Worm (Caenorhabditis elegans): ENCODE measurements around the gene srz-48.

srz-48 gene

ce11 chrV:17460061-17460460 lies at the start of gene srz-48:
srz-48 (minus strand) TSS chrV:17460161.
- no peak for TF ChIP-seq ceh-28 (tag; optimal IDR thresholded peaks at IDR 0.05)
- no peak for TF ChIP-seq ceh-82 (tag; optimal IDR thresholded peaks at IDR 0.05)
- no peak for TF ChIP-seq mdl-1 (tag; optimal IDR thresholded peaks at IDR 0.05)
- no peak for TF ChIP-seq ceh-9 (tag; optimal IDR thresholded peaks at IDR 0.05)

ce11 chrV:17508493-17508892 lies 48.5 kb upstream of the srz-48 start, which contains the start of gene srw-32:
srw-32 (plus strand) TSS chrV:17508793.
- TF ChIP-seq nhr-43 (tag; optimal IDR thresholded peaks at IDR 0.05; ENCODE audit: poor library complexity, severe bottlenecking), result no peak
- TF ChIP-seq hmg-11 (tag; optimal IDR thresholded peaks at IDR 0.05), result no peak
- no peak for TF ChIP-seq elt-1 (tag; optimal IDR thresholded peaks at IDR 0.05)
- TF ChIP-seq elt-2 (tag; optimal IDR thresholded peaks at IDR 0.05), result no peak
- no peak for TF ChIP-seq nhr-28 (tag; optimal IDR thresholded peaks at IDR 0.05)
- TF ChIP-seq aly-2 (tag; optimal IDR thresholded peaks at IDR 0.05), result no peak
- TF ChIP-seq eor-1 (tag; optimal IDR thresholded peaks at IDR 0.05), result no peak
- no peak for TF ChIP-seq fkh-2 (tag; optimal IDR thresholded peaks at IDR 0.05)
- TF ChIP-seq skn-1 (tag; optimal IDR thresholded peaks at IDR 0.05), result no peak
- no peak for TF ChIP-seq ceh-16 (tag; optimal IDR thresholded peaks at IDR 0.05)
- TF ChIP-seq nhr-237 (tag; optimal IDR thresholded peaks at IDR 0.05), result no peak
- TF ChIP-seq pqm-1 (tag; optimal IDR thresholded peaks at IDR 0.05), result no peak
- TF ChIP-seq ztf-4 (tag; optimal IDR thresholded peaks at IDR 0.05), result no peak
- TF ChIP-seq ama-1 (optimal IDR thresholded peaks at IDR 0.05), result no peak
- no peak for TF ChIP-seq egl-5 (tag; optimal IDR thresholded peaks at IDR 0.05)
- no peak for TF ChIP-seq lsy-12 (tag; optimal IDR thresholded peaks at IDR 0.05)
- no peak for TF ChIP-seq nhr-23 (tag; optimal IDR thresholded peaks at IDR 0.05)
- no peak for TF ChIP-seq zag-1 (tag; optimal IDR thresholded peaks at IDR 0.05)

- TF ChIP-seq ceh-28 (tag; optimal IDR thresholded peaks at IDR 0.05) (no peak), elt-1 (tag; optimal IDR thresholded peaks at IDR 0.05) (no peak), ztf-4 (tag; optimal IDR thresholded peaks at IDR 0.05) (no peak), lsy-12 (tag; optimal IDR thresholded peaks at IDR 0.05) (no peak), skn-1 (tag; optimal IDR thresholded peaks at IDR 0.05) (no peak), jun-1 (tag; optimal IDR thresholded peaks at IDR 0.05) (no peak), daf-12 (tag; optimal IDR thresholded peaks at IDR 0.05) (no peak), ceh-16 (tag; optimal IDR thresholded peaks at IDR 0.05) (no peak), hmg-11 (tag; optimal IDR thresholded peaks at IDR 0.05) (no peak), R02D3.7 (tag; optimal IDR thresholded peaks at IDR 0.05) (no peak), ZK546.5 (tag; optimal IDR thresholded peaks at IDR 0.05) (no peak), nhr-28 (tag; optimal IDR thresholded peaks at IDR 0.05) (no peak), pqm-1 (tag; optimal IDR thresholded peaks at IDR 0.05) (no peak), elt-2 (tag; optimal IDR thresholded peaks at IDR 0.05) (no peak)
Measured at ce11 chrV:17506289-17506688, 46.3 kb upstream of the srz-48 start, which contains the start of gene srw-31. srw-31 (plus strand) TSS chrV:17506589.

ce11 chrV:17500055-17500454 lies 40.1 kb upstream of the srz-48 start:
- no peak for TF ChIP-seq aly-2 (tag; optimal IDR thresholded peaks at IDR 0.05)
- no peak for TF ChIP-seq nhr-67 (tag; optimal IDR thresholded peaks at IDR 0.05)
- TF ChIP-seq ztf-4 (tag; optimal IDR thresholded peaks at IDR 0.05), result no peak
- TF ChIP-seq nhr-76 (tag; optimal IDR thresholded peaks at IDR 0.05), result no peak
- no peak for TF ChIP-seq unc-62 (GFP tag; optimal IDR thresholded peaks at IDR 0.05)
- TF ChIP-seq elt-1 (tag; optimal IDR thresholded peaks at IDR 0.05), result no peak
- TF ChIP-seq pqm-1 (tag; optimal IDR thresholded peaks at IDR 0.05), result no peak
- no peak for TF ChIP-seq ceh-9 (tag; optimal IDR thresholded peaks at IDR 0.05)
- TF ChIP-seq tbx-2 (tag; optimal IDR thresholded peaks at IDR 0.05), result no peak
- TF ChIP-seq nhr-237 (tag; optimal IDR thresholded peaks at IDR 0.05), result no peak
- TF ChIP-seq nfya-1 (tag; optimal IDR thresholded peaks at IDR 0.05; ENCODE audit: insufficient read depth), result no peak
- no peak for TF ChIP-seq daf-12 (tag; optimal IDR thresholded peaks at IDR 0.05)

ce11 chrV:17496071-17496470 lies 36.1 kb upstream of the srz-48 start, which contains the start of gene srh-118:
srh-118 (minus strand) TSS chrV:17496171.
- TF ChIP-seq jun-1 (tag; optimal IDR thresholded peaks at IDR 0.05) (no peak), lin-15B (tag; optimal IDR thresholded peaks at IDR 0.05) (no peak), ztf-4 (tag; optimal IDR thresholded peaks at IDR 0.05) (no peak), nhr-43 (tag; optimal IDR thresholded peaks at IDR 0.05; ENCODE audit: poor library complexity, severe bottlenecking) (no peak), lsy-12 (tag; optimal IDR thresholded peaks at IDR 0.05) (no peak), ceh-28 (tag; optimal IDR thresholded peaks at IDR 0.05) (no peak), R02D3.7 (tag; optimal IDR thresholded peaks at IDR 0.05) (no peak), nhr-77 (tag; optimal IDR thresholded peaks at IDR 0.05) (no peak), eor-1 (tag; optimal IDR thresholded peaks at IDR 0.05) (no peak), elt-1 (tag; optimal IDR thresholded peaks at IDR 0.05) (no peak), elt-2 (tag; optimal IDR thresholded peaks at IDR 0.05) (no peak), ceh-16 (tag; optimal IDR thresholded peaks at IDR 0.05) (no peak), ceh-9 (tag; optimal IDR thresholded peaks at IDR 0.05) (no peak), ama-1 (optimal IDR thresholded peaks at IDR 0.05) (no peak), fkh-10 (GFP tag; optimal IDR thresholded peaks at IDR 0.05) (no peak), nfya-1 (tag; optimal IDR thresholded peaks at IDR 0.05; ENCODE audit: insufficient read depth) (no peak), unc-39 (tag; optimal IDR thresholded peaks at IDR 0.05) (no peak), pqm-1 (tag; optimal IDR thresholded peaks at IDR 0.05) (no peak), daf-12 (tag; optimal IDR thresholded peaks at IDR 0.05) (no peak)

Data from whole organism, L3 larva.